Worm (Caenorhabditis elegans): ENCODE results near the gene C53D6.10.
A peak's percentile ranks its signal among the peaks of the same experiment; 100 is the strongest.

C53D6.10 gene

ce11 chrIV:8994487-8994886 lies 39.8 kb downstream of the C53D6.10 start:
- TF ChIP-seq nhr-12 (tag; optimal IDR thresholded peaks at IDR 0.05) (no peak), daf-12 (tag; optimal IDR thresholded peaks at IDR 0.05) (no peak)

- TF ChIP-seq unc-62 (GFP tag; optimal IDR thresholded peaks at IDR 0.05) (no peak), nhr-67 (tag; optimal IDR thresholded peaks at IDR 0.05) (no peak), ama-1 (optimal IDR thresholded peaks at IDR 0.05) (no peak), pha-4 (tag; optimal IDR thresholded peaks at IDR 0.05) (no peak), nhr-23 (tag; optimal IDR thresholded peaks at IDR 0.05) (no peak), nhr-43 (tag; optimal IDR thresholded peaks at IDR 0.05; ENCODE audit: poor library complexity, severe bottlenecking) (no peak), skn-1 (tag; optimal IDR thresholded peaks at IDR 0.05) (no peak), nhr-77 (tag; optimal IDR thresholded peaks at IDR 0.05) (no peak), zag-1 (tag; optimal IDR thresholded peaks at IDR 0.05) (no peak), tbx-2 (tag; optimal IDR thresholded peaks at IDR 0.05) (no peak)
Measured at ce11 chrIV:8992786-8993185, 41.5 kb downstream of the C53D6.10 start, which contains the start of gene mltn-12. Gene mltn-12, plus strand, starts transcription at chrIV:8993086.

- TF ChIP-seq tbx-2 (tag; optimal IDR thresholded peaks at IDR 0.05) (no peak), ceh-28 (tag; optimal IDR thresholded peaks at IDR 0.05) (no peak), pha-4 (tag; optimal IDR thresholded peaks at IDR 0.05) (no peak), aly-2 (tag; optimal IDR thresholded peaks at IDR 0.05) (no peak), nhr-28 (tag; optimal IDR thresholded peaks at IDR 0.05) (no peak), pqm-1 (tag; optimal IDR thresholded peaks at IDR 0.05) (no peak), ZK546.5 (tag; optimal IDR thresholded peaks at IDR 0.05) (no peak), lsy-12 (tag; optimal IDR thresholded peaks at IDR 0.05) (no peak), ama-1 (optimal IDR thresholded peaks at IDR 0.05) (no peak), lin-39 (tag; optimal IDR thresholded peaks at IDR 0.05) (no peak), fos-1 (tag; optimal IDR thresholded peaks at IDR 0.05) (no peak), fkh-2 (tag; optimal IDR thresholded peaks at IDR 0.05) (no peak), daf-12 (tag; optimal IDR thresholded peaks at IDR 0.05) (no peak), sea-2 (GFP tag; optimal IDR thresholded peaks at IDR 0.05) (no peak), ztf-4 (tag; optimal IDR thresholded peaks at IDR 0.05) (no peak), hmg-11 (tag; optimal IDR thresholded peaks at IDR 0.05) (peak; percentile 63), elt-2 (tag; optimal IDR thresholded peaks at IDR 0.05) (peak; percentile 74), nfya-1 (tag; optimal IDR thresholded peaks at IDR 0.05; ENCODE audit: insufficient read depth) (peak; percentile 23), nhr-25 (tag; optimal IDR thresholded peaks at IDR 0.05) (no peak), egl-27 (tag; optimal IDR thresholded peaks at IDR 0.05) (no peak), egl-5 (tag; optimal IDR thresholded peaks at IDR 0.05) (no peak), nhr-67 (tag; optimal IDR thresholded peaks at IDR 0.05) (no peak), nhr-77 (tag; optimal IDR thresholded peaks at IDR 0.05) (no peak), zag-1 (tag; optimal IDR thresholded peaks at IDR 0.05) (no peak), nhr-12 (tag; optimal IDR thresholded peaks at IDR 0.05) (no peak), ceh-9 (tag; optimal IDR thresholded peaks at IDR 0.05) (no peak)
Measured at ce11 chrIV:8986761-8987316, 47.4 kb downstream of the C53D6.10 start, which contains the start of gene bre-1. Gene bre-1, plus strand, starts transcription at chrIV:8987266.

- TF ChIP-seq fkh-2 (tag; optimal IDR thresholded peaks at IDR 0.05) (no peak), pqm-1 (tag; optimal IDR thresholded peaks at IDR 0.05) (no peak), nfya-1 (tag; optimal IDR thresholded peaks at IDR 0.05; ENCODE audit: insufficient read depth) (no peak), eor-1 (tag; optimal IDR thresholded peaks at IDR 0.05) (no peak), sea-2 (GFP tag; optimal IDR thresholded peaks at IDR 0.05) (no peak), ceh-16 (tag; optimal IDR thresholded peaks at IDR 0.05) (no peak), nhr-237 (tag; optimal IDR thresholded peaks at IDR 0.05) (no peak), unc-62 (GFP tag; optimal IDR thresholded peaks at IDR 0.05) (no peak), nhr-11 (tag; optimal IDR thresholded peaks at IDR 0.05) (no peak), mml-1 (tag; optimal IDR thresholded peaks at IDR 0.05) (no peak), aly-2 (tag; optimal IDR thresholded peaks at IDR 0.05) (no peak), fkh-10 (GFP tag; optimal IDR thresholded peaks at IDR 0.05) (no peak), zag-1 (tag; optimal IDR thresholded peaks at IDR 0.05) (no peak), ceh-82 (tag; optimal IDR thresholded peaks at IDR 0.05) (no peak), nhr-76 (tag; optimal IDR thresholded peaks at IDR 0.05) (no peak), unc-39 (tag; optimal IDR thresholded peaks at IDR 0.05) (no peak), ceh-9 (tag; optimal IDR thresholded peaks at IDR 0.05) (no peak), ama-1 (optimal IDR thresholded peaks at IDR 0.05) (no peak), nhr-43 (tag; optimal IDR thresholded peaks at IDR 0.05; ENCODE audit: poor library complexity, severe bottlenecking) (no peak), fos-1 (tag; optimal IDR thresholded peaks at IDR 0.05) (no peak)
Measured at ce11 chrIV:8984566-8984965, 49.7 kb downstream of the C53D6.10 start, which contains the start of gene nstp-1. Gene nstp-1, plus strand, starts transcription at chrIV:8984866.
